Worm (Caenorhabditis elegans): ENCODE results near the gene memo-1.
A peak's percentile ranks its signal among the peaks of the same experiment; 100 is the strongest.

memo-1 gene

DNA sequence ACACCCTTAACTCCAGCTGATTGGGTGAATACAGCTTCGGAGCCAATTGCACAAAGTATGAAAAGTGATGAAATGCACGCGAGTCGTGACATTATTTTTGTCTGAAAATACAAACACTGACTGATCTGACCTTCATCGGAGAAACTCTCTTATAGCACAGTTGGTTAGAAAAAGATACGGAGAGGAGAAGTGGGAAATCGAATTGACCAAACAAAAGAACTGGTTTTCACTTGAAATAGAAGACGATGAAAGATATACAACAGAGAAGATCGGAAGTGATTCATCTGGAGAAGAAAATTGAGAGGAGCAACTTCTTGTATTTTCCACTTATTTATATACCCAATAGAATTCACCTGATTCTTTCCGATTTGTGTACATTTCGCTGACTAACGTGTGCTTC is 9.2 kb downstream of the memo-1 start, which contains the start of gene ttr-33:
Gene ttr-33 (minus strand): TSS at position 101 of the 400 bp plus-strand sequence.
- TF ChIP-seq peb-1 (tag; optimal IDR thresholded peaks at IDR 0.05) (no peak), sma-9 (GFP tag; optimal IDR thresholded peaks at IDR 0.05) (peak; percentile 22), sma-9 (tag; optimal IDR thresholded peaks at IDR 0.05) (no peak), nhr-10 (tag; optimal IDR thresholded peaks at IDR 0.05) (no peak), ama-1 (optimal IDR thresholded peaks at IDR 0.05) (no peak), nhr-23 (tag; optimal IDR thresholded peaks at IDR 0.05) (no peak), sma-3 (GFP tag; optimal IDR thresholded peaks at IDR 0.05) (peak; percentile 12), fos-1 (tag; optimal IDR thresholded peaks at IDR 0.05) (peak; percentile 12)

DNA sequence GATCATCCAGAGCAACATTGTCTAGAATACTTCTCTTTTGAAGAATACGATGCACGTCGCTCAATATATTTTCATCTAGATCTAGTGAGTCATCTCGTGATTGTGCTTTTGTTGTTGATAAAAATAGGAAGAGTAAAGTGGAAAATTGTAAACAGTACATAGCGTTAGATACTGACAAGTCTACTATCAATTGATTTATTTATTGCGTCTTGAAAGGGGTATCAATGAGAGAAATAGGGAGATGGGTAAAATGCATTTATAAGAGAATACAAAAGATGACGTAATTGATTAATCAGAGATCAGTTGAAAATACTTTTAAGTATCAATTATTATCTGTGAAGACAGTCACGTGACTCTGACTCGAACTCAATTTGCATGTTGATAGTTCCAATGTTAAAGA is 10.1 kb downstream of the memo-1 start, which contains the start of gene txt-5:
Gene txt-5 (minus strand): TSS at position 224 of the 400 bp plus-strand sequence.
- no peak for TF ChIP-seq elt-3 (tag; optimal IDR thresholded peaks at IDR 0.05)
- TF ChIP-seq fos-1 (tag; optimal IDR thresholded peaks at IDR 0.05): peak; percentile 28
- no peak for TF ChIP-seq F13H6.1 (tag; optimal IDR thresholded peaks at IDR 0.05)
- peak; percentile 77 for TF ChIP-seq sma-3 (GFP tag; optimal IDR thresholded peaks at IDR 0.05)
- TF ChIP-seq ztf-11 (tag; optimal IDR thresholded peaks at IDR 0.05): no peak
- no peak for TF ChIP-seq mbf-1 (tag; optimal IDR thresholded peaks at IDR 0.05)
- no peak for TF ChIP-seq zag-1 (tag; optimal IDR thresholded peaks at IDR 0.05)
- no peak for TF ChIP-seq lin-39 (tag; optimal IDR thresholded peaks at IDR 0.05)
- TF ChIP-seq nhr-23 (tag; optimal IDR thresholded peaks at IDR 0.05): no peak
- TF ChIP-seq sem-4 (tag; optimal IDR thresholded peaks at IDR 0.05): no peak
- TF ChIP-seq unc-62 (GFP tag; optimal IDR thresholded peaks at IDR 0.05): no peak
- no peak for TF ChIP-seq ZK546.5 (tag; optimal IDR thresholded peaks at IDR 0.05)
- TF ChIP-seq crh-2 (tag; optimal IDR thresholded peaks at IDR 0.05): peak; percentile 53
- TF ChIP-seq mab-5 (tag; optimal IDR thresholded peaks at IDR 0.05): no peak
- no peak for TF ChIP-seq mdl-1 (tag; optimal IDR thresholded peaks at IDR 0.05)
- TF ChIP-seq nhr-25 (tag; optimal IDR thresholded peaks at IDR 0.05): peak; percentile 44
- peak; percentile 29 for TF ChIP-seq gmeb-1 (tag; optimal IDR thresholded peaks at IDR 0.05)
- no peak for TF ChIP-seq dmd-4 (tag; optimal IDR thresholded peaks at IDR 0.05)
- TF ChIP-seq unc-55 (GFP tag; optimal IDR thresholded peaks at IDR 0.05): no peak
- no peak for TF ChIP-seq ceh-82 (tag; optimal IDR thresholded peaks at IDR 0.05)
- TF ChIP-seq nhr-77 (tag; optimal IDR thresholded peaks at IDR 0.05): no peak
- no peak for TF ChIP-seq ceh-16 (tag; optimal IDR thresholded peaks at IDR 0.05)
- TF ChIP-seq snpc-4 (tag; optimal IDR thresholded peaks at IDR 0.05): no peak
- no peak for TF ChIP-seq nhr-6 (tag; optimal IDR thresholded peaks at IDR 0.05)
- TF ChIP-seq nhr-21 (tag; optimal IDR thresholded peaks at IDR 0.05): peak; percentile 20
- TF ChIP-seq nhr-10 (tag; optimal IDR thresholded peaks at IDR 0.05): no peak
- no peak for TF ChIP-seq unc-39 (tag; optimal IDR thresholded peaks at IDR 0.05)
- no peak for TF ChIP-seq nhr-12 (tag; optimal IDR thresholded peaks at IDR 0.05)
- TF ChIP-seq lin-13 (GFP tag; optimal IDR thresholded peaks at IDR 0.05): no peak
- no peak for TF ChIP-seq egl-27 (tag; optimal IDR thresholded peaks at IDR 0.05)
- TF ChIP-seq nhr-11 (tag; optimal IDR thresholded peaks at IDR 0.05): no peak
- no peak for TF ChIP-seq ztf-4 (tag; optimal IDR thresholded peaks at IDR 0.05)
- TF ChIP-seq ama-1 (optimal IDR thresholded peaks at IDR 0.05): peak; percentile 26
- no peak for TF ChIP-seq nhr-237 (tag; optimal IDR thresholded peaks at IDR 0.05)
- no peak for TF ChIP-seq ztf-1 (GFP tag; conservative IDR thresholded peaks at IDR 0.05)
- TF ChIP-seq sma-9 (GFP tag; optimal IDR thresholded peaks at IDR 0.05): peak; percentile 19
- TF ChIP-seq sma-9 (tag; optimal IDR thresholded peaks at IDR 0.05): no peak
- TF ChIP-seq alr-1 (tag; optimal IDR thresholded peaks at IDR 0.05): no peak
- TF ChIP-seq C34F6.9 (tag; optimal IDR thresholded peaks at IDR 0.05): no peak
- no peak for TF ChIP-seq Y55F3AM.14 (GFP tag; optimal IDR thresholded peaks at IDR 0.05)
- no peak for TF ChIP-seq skn-1 (tag; optimal IDR thresholded peaks at IDR 0.05)
- no peak for TF ChIP-seq lin-11 (tag; optimal IDR thresholded peaks at IDR 0.05)
- no peak for TF ChIP-seq aly-2 (tag; optimal IDR thresholded peaks at IDR 0.05)
- no peak for TF ChIP-seq blmp-1 (tag; optimal IDR thresholded peaks at IDR 0.05; ENCODE audit: insufficient read depth)
- TF ChIP-seq nhr-129 (tag; optimal IDR thresholded peaks at IDR 0.05): peak; percentile 39
- no peak for TF ChIP-seq lsy-2 (tag; optimal IDR thresholded peaks at IDR 0.05)
- no peak for TF ChIP-seq elt-1 (tag; optimal IDR thresholded peaks at IDR 0.05)
- TF ChIP-seq peb-1 (tag; optimal IDR thresholded peaks at IDR 0.05): no peak
- TF ChIP-seq R02D3.7 (tag; optimal IDR thresholded peaks at IDR 0.05): no peak

All from whole organism, L2 larva.